Worm (Caenorhabditis elegans) whole organism, L3 larva: Measurements from ENCODE around the gene fbxa-206.

Experiments used
- R02D3.7 ChIP-seq: fragments of 150-350 bp; optimal IDR thresholded peaks from 2 replicates; lab custom pipeline; 2014; ENCODE audit warnings: missing biosample characterization, missing genetic modification characterization
- ceh-16 ChIP-seq: sonication (generic microtip); optimal IDR thresholded peaks from 2 replicates; lab custom pipeline; 2017; ENCODE audit warnings: missing biosample characterization, missing genetic modification characterization
- ceh-82 ChIP-seq: fragments of 150-350 bp; optimal IDR thresholded peaks from 2 replicates; lab custom pipeline; 2014; ENCODE audit warnings: missing biosample characterization, missing genetic modification characterization
- nhr-237 ChIP-seq: fragments of 150-350 bp; optimal IDR thresholded peaks from 2 replicates; lab custom pipeline; 2014; ENCODE audit warnings: missing biosample characterization, missing genetic modification characterization
- nhr-76 ChIP-seq: fragments of 150-350 bp; sonication (generic microtip); optimal IDR thresholded peaks from 5 replicates; lab custom pipeline; 2014; ENCODE audit warnings: missing biosample characterization, missing genetic modification characterization
- ztf-4 ChIP-seq: fragments of 150-350 bp; optimal IDR thresholded peaks from 2 replicates; lab custom pipeline; 2014; ENCODE audit warnings: missing biosample characterization, missing genetic modification characterization

ce11 chrV:16888788-16889325 is 29.4 kb downstream of the fbxa-206 start, which contains the start of the genes ifas-2 and fbxa-44:
- TF ChIP-seq R02D3.7 (tag; lab: Kevin White, UChicago) = no peak
- no peak for TF ChIP-seq ceh-82 (tag; lab: Kevin White, UChicago)
- TF ChIP-seq ceh-16 (tag; lab: Kevin White, UChicago) = no peak
- no peak for TF ChIP-seq nhr-237 (tag; lab: Kevin White, UChicago)
- TF ChIP-seq ztf-4 = no peak
- no peak for TF ChIP-seq nhr-76 (tag; lab: Kevin White, UChicago)
